Fruit fly (Drosophila melanogaster) whole organism, embryonic: ENCODE data around the gene mdu.

Experiments
- Adf1 ChIP-seq: fragments of 200-800 bp; sonication (Bioruptor generic); IDR thresholded peaks from 2 replicates; pipeline ENCODE4 v1.3.6; 2022; ENCODE audit warnings: missing biosample characterization, missing genetic modification characterization
- Bgb ChIP-seq: fragments of 200-800 bp; sonication (Bioruptor generic); IDR thresholded peaks from 2 replicates; pipeline ENCODE4 v1.3.6; 2022; ENCODE audit warnings: missing biosample characterization, missing genetic modification characterization; ENCODE audit not compliant: partially characterized antibody
- C15 ChIP-seq: fragments of 200-800 bp; sonication (Bioruptor generic); IDR thresholded peaks from 3 replicates; pipeline ENCODE4 v1.3.6; 2022; ENCODE audit warnings: missing biosample characterization, missing genetic modification characterization
- CG10543 ChIP-seq: fragments of 200-800 bp; sonication (Bioruptor generic); optimal IDR thresholded peaks from 3 replicates; lab custom pipeline; 2017; ENCODE audit warnings: missing biosample characterization, mild to moderate bottlenecking, missing genetic modification characterization, moderate library complexity
- CG11085 ChIP-seq: fragments of 200-800 bp; sonication (Bioruptor generic); IDR thresholded peaks from 2 replicates; pipeline ENCODE4 v1.3.6; 2022; ENCODE audit warnings: missing biosample characterization, missing genetic modification characterization
- CG11456 ChIP-seq: fragments of 200-800 bp; sonication (Bioruptor generic); IDR thresholded peaks from 3 replicates; pipeline ENCODE4 v1.3.6; 2022; ENCODE audit warnings: missing biosample characterization, missing genetic modification characterization
- CG12104 ChIP-seq: fragments of 200-800 bp; sonication (Bioruptor generic); optimal IDR thresholded peaks from 3 replicates; lab custom pipeline; 2016; ENCODE audit warnings: missing biosample characterization, missing genetic modification characterization
- CG13287 ChIP-seq: fragments of 200-800 bp; sonication (Bioruptor generic); IDR thresholded peaks from 2 replicates; pipeline ENCODE4 v1.3.6; 2022; ENCODE audit warnings: missing biosample characterization, missing genetic modification characterization; ENCODE audit not compliant: partially characterized antibody
- CG1529 ChIP-seq: fragments of 200-800 bp; sonication (Bioruptor generic); optimal IDR thresholded peaks from 3 replicates; lab custom pipeline; 2018; ENCODE audit warnings: missing biosample characterization, missing genetic modification characterization
- CG17361 ChIP-seq: fragments of 200-800 bp; sonication (Bioruptor generic); IDR thresholded peaks from 3 replicates; pipeline ENCODE4 v1.3.6; 2022; ENCODE audit warnings: missing biosample characterization, missing genetic modification characterization
- CG17385 ChIP-seq: fragments of 200-800 bp; sonication (Bioruptor generic); optimal IDR thresholded peaks from 3 replicates; lab custom pipeline; 2018; ENCODE audit warnings: missing biosample characterization, mild to moderate bottlenecking, missing genetic modification characterization
- CG17829 ChIP-seq: fragments of 200-800 bp; optimal IDR thresholded peaks from 2 replicates; lab custom pipeline; 2019; ENCODE audit warnings: missing biosample characterization, mild to moderate bottlenecking, missing genetic modification characterization, moderate library complexity
- CG18262 ChIP-seq: fragments of 200-800 bp; optimal IDR thresholded peaks from 3 replicates; lab custom pipeline; 2019; ENCODE audit warnings: missing biosample characterization, mild to moderate bottlenecking, missing genetic modification characterization, moderate library complexity
- CG32532 ChIP-seq: fragments of 200-800 bp; sonication (Bioruptor generic); IDR thresholded peaks from 2 replicates; pipeline ENCODE4 v1.3.6; 2022; ENCODE audit warnings: missing biosample characterization, missing genetic modification characterization
- CG34224 ChIP-seq: fragments of 200-800 bp; sonication (Bioruptor generic); IDR thresholded peaks from 3 replicates; pipeline ENCODE4 v1.3.6; 2022; ENCODE audit warnings: missing biosample characterization, missing genetic modification characterization; ENCODE audit not compliant: partially characterized antibody
- CG6654 ChIP-seq: fragments of 200-800 bp; sonication (Bioruptor generic); optimal IDR thresholded peaks from 2 replicates; lab custom pipeline; 2017; ENCODE audit warnings: missing biosample characterization, mild to moderate bottlenecking, missing genetic modification characterization
- CG7271 ChIP-seq: fragments of 200-800 bp; sonication (Bioruptor generic); optimal IDR thresholded peaks from 2 replicates; lab custom pipeline; 2018; ENCODE audit warnings: missing biosample characterization, mild to moderate bottlenecking, missing genetic modification characterization, moderate library complexity
- CG7372 ChIP-seq: fragments of 200-800 bp; sonication (Bioruptor generic); IDR thresholded peaks from 2 replicates; pipeline ENCODE4 v1.3.6; 2022; ENCODE audit warnings: missing biosample characterization, missing genetic modification characterization
- CG7839 ChIP-seq: fragments of 200-800 bp; sonication (Bioruptor generic); optimal IDR thresholded peaks from 3 replicates; lab custom pipeline; 2018; ENCODE audit warnings: missing biosample characterization, mild to moderate bottlenecking, missing genetic modification characterization, moderate library complexity
- CG7928 ChIP-seq: fragments of 200-800 bp; sonication (Bioruptor generic); optimal IDR thresholded peaks from 2 replicates; lab custom pipeline; 2017; ENCODE audit warnings: missing biosample characterization, mild to moderate bottlenecking, missing genetic modification characterization
- CG8290 ChIP-seq, 3 experiments: fragments of 200-800 bp; sonication (Bioruptor generic); optimal IDR thresholded peaks; 2 replicates each; lab custom pipeline; 2016 to 2019; ENCODE audit warnings: missing biosample characterization in 3 of 3, missing genetic modification characterization in 3 of 3, mild to moderate bottlenecking in 2 of 3, moderate library complexity in 1 of 3
- CG8359 ChIP-seq: fragments of 200-800 bp; sonication (Bioruptor generic); optimal IDR thresholded peaks from 2 replicates; lab custom pipeline; 2017; ENCODE audit warnings: missing biosample characterization, mild to moderate bottlenecking, missing genetic modification characterization, borderline replicate concordance
- CoRest ChIP-seq: fragments of 200-800 bp; sonication (Bioruptor generic); optimal IDR thresholded peaks from 3 replicates; lab custom pipeline; 2018; ENCODE audit warnings: missing biosample characterization, mild to moderate bottlenecking, missing genetic modification characterization, moderate library complexity
- Doc3 ChIP-seq: fragments of 200-800 bp; sonication (Bioruptor generic); IDR thresholded peaks from 3 replicates; pipeline ENCODE4 v1.3.6; 2022; ENCODE audit warnings: missing biosample characterization, missing genetic modification characterization; ENCODE audit not compliant: partially characterized antibody
- Ets65A ChIP-seq: fragments of 200-800 bp; sonication (Bioruptor generic); peaks from one replicate; lab custom pipeline; 2016; ENCODE audit warnings: missing biosample characterization, missing genetic modification characterization
- Ets97D ChIP-seq: fragments of 200-800 bp; sonication (Bioruptor generic); optimal IDR thresholded peaks from 3 replicates; lab custom pipeline; 2016; ENCODE audit warnings: missing biosample characterization, missing genetic modification characterization
- HmgD ChIP-seq: fragments of 200-800 bp; sonication (Bioruptor generic); optimal IDR thresholded peaks from 3 replicates; lab custom pipeline; 2016; ENCODE audit warnings: missing biosample characterization, missing genetic modification characterization
- MTF-1 ChIP-seq: fragments of 200-800 bp; sonication (Bioruptor generic); optimal IDR thresholded peaks from 2 replicates; lab custom pipeline; 2018; ENCODE audit warnings: missing biosample characterization, mild to moderate bottlenecking, missing genetic modification characterization, borderline replicate concordance
- Mrtf ChIP-seq: fragments of 200-800 bp; sonication (Bioruptor generic); IDR thresholded peaks from 3 replicates; pipeline ENCODE4 v1.3.6; 2022; ENCODE audit warnings: missing biosample characterization, missing genetic modification characterization
- Nf-YB ChIP-seq: fragments of 200-800 bp; sonication (Bioruptor generic); optimal IDR thresholded peaks from 3 replicates; lab custom pipeline; 2019; ENCODE audit warnings: missing biosample characterization, mild to moderate bottlenecking, missing genetic modification characterization, moderate library complexity
- NfI ChIP-seq: fragments of 200-800 bp; sonication (Bioruptor generic); optimal IDR thresholded peaks from 3 replicates; lab custom pipeline; 2018; ENCODE audit warnings: missing biosample characterization, mild to moderate bottlenecking, missing genetic modification characterization, moderate library complexity
- Pdp1 ChIP-seq, 2 experiments: fragments of 200-800 bp; sonication (Bioruptor generic); optimal IDR thresholded peaks; 3 replicates each; lab custom pipeline; 2016; ENCODE audit warnings: missing biosample characterization in 2 of 2, missing genetic modification characterization in 2 of 2, mild to moderate bottlenecking in 1 of 2, moderate library complexity in 1 of 2
- Xrp1 ChIP-seq: fragments of 200-800 bp; sonication (Bioruptor generic); IDR thresholded peaks from 2 replicates; pipeline ENCODE4 v1.3.6; 2022; ENCODE audit warnings: missing biosample characterization, missing genetic modification characterization
- ash1 ChIP-seq: fragments of 200-800 bp; sonication (Bioruptor generic); optimal IDR thresholded peaks from 2 replicates; lab custom pipeline; 2018; ENCODE audit warnings: missing biosample characterization, mild to moderate bottlenecking, missing genetic modification characterization
- cwo ChIP-seq: fragments of 200-800 bp; sonication (Bioruptor generic); optimal IDR thresholded peaks from 3 replicates; lab custom pipeline; 2017; ENCODE audit warnings: missing biosample characterization, missing genetic modification characterization, mild to moderate bottlenecking, moderate library complexity, missing genetic modification reagents
- ewg ChIP-seq: fragments of 200-800 bp; sonication (Bioruptor generic); optimal IDR thresholded peaks from 3 replicates; lab custom pipeline; 2017; ENCODE audit warnings: mild to moderate bottlenecking, missing biosample characterization, missing genetic modification reagents, missing genetic modification characterization
- exex ChIP-seq: fragments of 200-800 bp; sonication (Bioruptor generic); optimal IDR thresholded peaks from 4 replicates; lab custom pipeline; 2018; ENCODE audit warnings: missing biosample characterization, mild to moderate bottlenecking, missing genetic modification characterization, moderate library complexity
- eyg ChIP-seq: fragments of 200-800 bp; sonication (Bioruptor generic); optimal IDR thresholded peaks from 3 replicates; lab custom pipeline; 2016; ENCODE audit warnings: missing biosample characterization, missing genetic modification characterization
- fd96Cb ChIP-seq: fragments of 200-800 bp; sonication (Bioruptor generic); optimal IDR thresholded peaks from 2 replicates; lab custom pipeline; 2018; ENCODE audit warnings: missing biosample characterization, mild to moderate bottlenecking, missing genetic modification characterization, moderate library complexity
- oc ChIP-seq: fragments of 200-800 bp; sonication (Bioruptor generic); optimal IDR thresholded peaks from 2 replicates; lab custom pipeline; 2018; ENCODE audit warnings: missing biosample characterization, mild to moderate bottlenecking, missing genetic modification characterization, moderate library complexity
- onecut ChIP-seq: fragments of 200-800 bp; sonication (Bioruptor generic); IDR thresholded peaks from 2 replicates; pipeline ENCODE4 v1.3.6; 2022; ENCODE audit warnings: missing biosample characterization, missing genetic modification characterization
- phol ChIP-seq: fragments of 200-800 bp; sonication (Bioruptor generic); optimal IDR thresholded peaks from 3 replicates; lab custom pipeline; 2018; ENCODE audit warnings: missing biosample characterization, mild to moderate bottlenecking, missing genetic modification characterization, moderate library complexity
- pum ChIP-seq: fragments of 200-800 bp; sonication (Bioruptor generic); optimal IDR thresholded peaks from 2 replicates; lab custom pipeline; 2016; ENCODE audit warnings: missing biosample characterization, missing genetic modification characterization
- rib ChIP-seq: fragments of 200-800 bp; sonication (Bioruptor generic); IDR thresholded peaks from 2 replicates; pipeline ENCODE4 v1.3.6; 2022; ENCODE audit warnings: missing biosample characterization, missing genetic modification characterization
- slbo ChIP-seq: fragments of 200-800 bp; sonication (Bioruptor generic); IDR thresholded peaks from 2 replicates; pipeline ENCODE4 v1.3.6; 2022; ENCODE audit warnings: missing biosample characterization, missing genetic modification characterization
- tap ChIP-seq: fragments of 200-800 bp; optimal IDR thresholded peaks from 3 replicates; lab custom pipeline; 2019; ENCODE audit warnings: missing biosample characterization, mild to moderate bottlenecking, missing genetic modification characterization, moderate library complexity
- trem ChIP-seq: fragments of 200-800 bp; optimal IDR thresholded peaks from 3 replicates; lab custom pipeline; 2019; ENCODE audit warnings: missing biosample characterization, mild to moderate bottlenecking, missing genetic modification characterization, moderate library complexity

Gene mdu

DNA sequence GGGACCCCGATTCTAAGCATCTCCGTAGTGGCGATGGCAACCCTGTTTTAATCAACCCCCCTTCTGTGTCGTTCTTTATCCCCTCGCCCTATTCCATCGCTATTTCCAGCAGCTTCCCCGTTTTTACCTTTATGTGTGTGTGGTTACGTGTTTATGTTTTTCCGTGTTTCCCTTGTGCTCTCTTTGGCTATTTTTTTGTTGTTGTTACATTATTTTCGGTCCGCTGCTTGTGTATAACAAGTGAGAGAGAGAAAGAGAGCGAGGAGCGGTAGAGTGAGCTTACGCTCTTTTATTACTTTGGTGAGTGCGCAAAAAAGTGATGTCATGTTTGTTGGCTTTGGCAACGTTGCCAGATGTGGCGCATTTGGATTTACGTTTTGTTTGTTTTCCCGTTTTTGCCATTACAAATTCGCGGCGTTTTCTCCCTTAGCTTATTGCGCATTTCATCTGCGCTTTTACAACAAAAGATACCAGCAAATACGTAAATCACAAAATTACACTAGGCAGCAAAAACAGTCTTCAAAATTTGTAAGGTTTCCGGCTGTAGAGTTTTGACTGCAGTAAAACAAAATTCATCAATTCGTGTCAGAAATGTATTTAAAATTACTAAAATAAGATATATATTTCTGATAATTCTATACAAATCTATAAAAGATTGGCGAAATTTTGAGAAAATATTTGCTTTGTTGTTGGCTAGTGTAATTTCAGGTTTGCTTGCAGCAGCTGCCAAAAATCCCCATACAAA is 26.6 kb upstream of the mdu start (continued):
- TF ChIP-seq ash1 (GFP tag; lab: Kevin White, UChicago) (no peak), ewg (GFP tag; lab: Kevin White, UChicago) (peak; percentile 46), CG18262 (peak; percentile 59), CG12104 (peak; percentile 52), phol (tag; lab: Kevin White, UChicago) (peak; percentile 53), Nf-YB (GFP tag; lab: Kevin White, UChicago) (peak; percentile 35), onecut (GFP tag; lab: Robert Waterston, UW) (0 out of 2 replicates have a peak, but pooled peaks have one; percentile 14), CG17361 (GFP tag; lab: Robert Waterston, UW) (peak; percentile 53; the same call in 2 of the 3 replicates), Xrp1 (GFP tag; lab: Robert Waterston, UW) (peak; percentile 69), pum (GFP tag; lab: Kevin White, UChicago) (no peak), CG7839 (tag; lab: Kevin White, UChicago) (peak; percentile 72), CG17385 (GFP tag; lab: Kevin White, UChicago) (peak; percentile 66), CG32532 (GFP tag; lab: Robert Waterston, UW) (peak; percentile 76), C15 (peak; percentile 59; the same call in 1 of the 3 replicates), CoRest (tag; lab: Kevin White, UChicago) (peak; percentile 69), exex (tag; lab: Kevin White, UChicago) (peak; percentile 6), CG1529 (no peak), CG11085 (0 out of 2 replicates have a peak, but pooled peaks have one; percentile 23), tap (tag; lab: Kevin White, UChicago) (peak; percentile 21), CG8290 (GFP tag; optimal IDR thresholded peaks at IDR 0.05; lab: Kevin White, UChicago) (no peak), CG8290 (tag; optimal IDR thresholded peaks at IDR 0.05; lab: Kevin White, UChicago) (peak in 1 of 2 experiments; percentile 21), Mrtf (GFP tag; lab: Robert Waterston, UW) (peak; percentile 62; the same call in 2 of the 3 replicates), Pdp1 (GFP tag; optimal IDR thresholded peaks at IDR 0.05; lab: Kevin White, UChicago) (peak in 1 of 2 experiments; percentile 92), oc (tag; lab: Kevin White, UChicago) (no peak), CG7928 (GFP tag; lab: Kevin White, UChicago) (peak; percentile 14), cwo (peak; percentile 62), Doc3 (GFP tag; lab: Robert Waterston, UW) (no peak), CG11456 (GFP tag; lab: Robert Waterston, UW) (peak; percentile 75), Adf1 (peak; percentile 54; the same call in 1 of the 2 replicates), CG34224 (GFP tag; lab: Robert Waterston, UW) (peak; percentile 59), rib (peak; percentile 23; the same call in 1 of the 2 replicates), CG10543 (GFP tag; lab: Kevin White, UChicago) (peak; percentile 26), CG17829 (tag; lab: Kevin White, UChicago) (peak; percentile 36), CG8359 (GFP tag; lab: Kevin White, UChicago) (peak; percentile 29), MTF-1 (peak; percentile 15), Ets97D (no peak), HmgD (GFP tag; lab: Kevin White, UChicago) (no peak), eyg (GFP tag; lab: Kevin White, UChicago) (no peak), NfI (GFP tag; lab: Kevin White, UChicago) (peak; percentile 71), CG7271 (tag; lab: Kevin White, UChicago) (no peak), slbo (GFP tag; lab: Robert Waterston, UW) (peak; percentile 86), trem (tag; lab: Kevin White, UChicago) (no peak), CG13287 (GFP tag; lab: Robert Waterston, UW) (no peak; the same call in 1 of the 2 replicates), CG6654 (peak; percentile 28), CG7372 (peak; percentile 50; the same call in 1 of the 2 replicates), Bgb (no peak), fd96Cb (tag; lab: Kevin White, UChicago) (peak; percentile 40), Ets65A (GFP tag; lab: Kevin White, UChicago) (peak; percentile 76)
